Worm (Caenorhabditis elegans) whole organism, L3 larva: ENCODE data around the gene srx-39.

ENCODE experiments used
- nhr-237 ChIP-seq: fragments of 150-350 bp; optimal IDR thresholded peaks from 2 replicates; lab custom pipeline; 2014; ENCODE audit warnings: missing biosample characterization, missing genetic modification characterization
- skn-1 ChIP-seq: fragments of 150-350 bp; optimal IDR thresholded peaks from 2 replicates; lab custom pipeline; 2014; ENCODE audit warnings: missing biosample characterization, missing genetic modification characterization
- ztf-11 ChIP-seq: fragments of 150-350 bp; optimal IDR thresholded peaks from 2 replicates; lab custom pipeline; 2014; ENCODE audit warnings: missing biosample characterization, missing genetic modification characterization

ce11 chrV:5146394-5146793 is 11.2 kb downstream of the srx-39 start, which contains the start of gene F14F9.6:
- TF ChIP-seq nhr-237 (tag; lab: Kevin White, UChicago) (no peak), ztf-11 (tag; lab: Kevin White, UChicago) (no peak), skn-1 (tag; lab: Kevin White, UChicago) (no peak)
